Worm (Caenorhabditis elegans) whole organism, young adult: ENCODE data around the gene nspg-9.

Experiments used
- B0261.1 ChIP-seq: sonication (generic microtip); optimal IDR thresholded peaks from 2 replicates; lab custom pipeline; 2016; ENCODE audit warnings: mild to moderate bottlenecking, missing genetic modification characterization, moderate library complexity, missing compliant biosample characterization
- T07F8.4 ChIP-seq: sonication (generic microtip); optimal IDR thresholded peaks from 2 replicates; lab custom pipeline; 2016; ENCODE audit warnings: mild to moderate bottlenecking, missing genetic modification characterization, moderate library complexity, missing compliant biosample characterization
- Y67H2A.10 ChIP-seq: fragments of 200-800 bp; sonication (Bioruptor generic); conservative IDR thresholded peaks from 2 replicates; pipeline ENCODE4 v1.3.6; 2022; ENCODE audit warnings: missing genetic modification reagents, missing genetic modification characterization, missing compliant biosample characterization
- Y95B8A.8 ChIP-seq: fragments of 200-800 bp; sonication (Bioruptor generic); IDR thresholded peaks from 2 replicates; pipeline ENCODE4 v1.3.6; 2022; ENCODE audit warnings: missing genetic modification reagents, missing genetic modification characterization, missing compliant biosample characterization
- atf-7 ChIP-seq: sonication (generic microtip); optimal IDR thresholded peaks from 2 replicates; lab custom pipeline; 2017; ENCODE audit warnings: mild to moderate bottlenecking, missing genetic modification characterization, missing compliant biosample characterization
- attf-6 ChIP-seq: fragments of 200-800 bp; sonication (Bioruptor generic); IDR thresholded peaks from 2 replicates; pipeline ENCODE4 v1.3.6; 2022; ENCODE audit warnings: missing genetic modification reagents, missing genetic modification characterization, missing compliant biosample characterization
- bed-1 ChIP-seq: fragments of 200-800 bp; sonication (Bioruptor generic); IDR thresholded peaks from 2 replicates; pipeline ENCODE4 v1.3.6; 2022; ENCODE audit warnings: missing genetic modification reagents, missing genetic modification characterization, missing compliant biosample characterization
- bed-2 ChIP-seq: fragments of 200-800 bp; sonication (Bioruptor generic); IDR thresholded peaks from 2 replicates; pipeline ENCODE4 v1.3.6; 2022; ENCODE audit warnings: missing genetic modification reagents, missing genetic modification characterization, missing compliant biosample characterization
- ceh-40 ChIP-seq: fragments of 200-800 bp; sonication (Bioruptor generic); IDR thresholded peaks from 2 replicates; pipeline ENCODE4 v1.3.6; 2022; ENCODE audit warnings: missing genetic modification characterization, missing compliant biosample characterization
- dox-1 ChIP-seq: fragments of 200-800 bp; sonication (Bioruptor generic); IDR thresholded peaks from 2 replicates; pipeline ENCODE4 v1.3.6; 2022; ENCODE audit warnings: missing genetic modification reagents, missing genetic modification characterization, missing compliant biosample characterization
- fkh-3 ChIP-seq: sonication (generic microtip); optimal IDR thresholded peaks from 2 replicates; lab custom pipeline; 2016; ENCODE audit warnings: mild to moderate bottlenecking, missing genetic modification characterization, missing compliant biosample characterization
- hlh-26 ChIP-seq: fragments of 200-800 bp; sonication (Bioruptor generic); conservative IDR thresholded peaks from 2 replicates; pipeline ENCODE4 v1.3.6; 2022; ENCODE audit warnings: missing genetic modification reagents, missing genetic modification characterization, missing compliant biosample characterization
- hmg-1.2 ChIP-seq: fragments of 200-800 bp; sonication (Bioruptor generic); IDR thresholded peaks from 2 replicates; pipeline ENCODE4 v1.3.6; 2022; ENCODE audit warnings: missing genetic modification reagents, missing genetic modification characterization, missing compliant biosample characterization
- hsf-1 ChIP-seq: fragments of 200-800 bp; sonication (Bioruptor generic); IDR thresholded peaks from 2 replicates; pipeline ENCODE4 v1.3.6; 2022; ENCODE audit warnings: missing genetic modification reagents, missing genetic modification characterization, missing compliant biosample characterization
- let-607 ChIP-seq, 2 experiments: fragments of 200-800 bp in 1 of 2; sonication (Bioruptor generic) in 1 of 2; sonication (generic microtip) in 1 of 2; optimal IDR thresholded peaks; 2 replicates each; lab custom pipeline; 2016 to 2018; ENCODE audit warnings: mild to moderate bottlenecking in 2 of 2, missing compliant biosample characterization in 2 of 2, missing genetic modification characterization in 2 of 2, moderate library complexity in 2 of 2, missing genotype in 1 of 2
- lin-40 ChIP-seq: sonication (generic microtip); optimal IDR thresholded peaks from 2 replicates; lab custom pipeline; 2016; ENCODE audit warnings: missing genetic modification characterization, mild to moderate bottlenecking, missing compliant biosample characterization, missing genotype, missing genetic modification reagents
- lin-54 ChIP-seq: fragments of 200-800 bp; sonication (Bioruptor generic); optimal IDR thresholded peaks from 2 replicates; lab custom pipeline; 2018; ENCODE audit warnings: mild to moderate bottlenecking, missing genetic modification characterization, missing compliant biosample characterization
- lir-1 ChIP-seq: fragments of 200-800 bp; sonication (Bioruptor generic); conservative IDR thresholded peaks from 2 replicates; pipeline ENCODE4 v1.3.6; 2022; ENCODE audit warnings: missing genetic modification reagents, missing genetic modification characterization, missing compliant biosample characterization
- madf-10 ChIP-seq: sonication (generic microtip); optimal IDR thresholded peaks from 2 replicates; lab custom pipeline; 2016; ENCODE audit warnings: mild to moderate bottlenecking, missing genetic modification characterization, missing compliant biosample characterization
- madf-8 ChIP-seq: fragments of 200-800 bp; sonication (Bioruptor generic); conservative IDR thresholded peaks from 2 replicates; pipeline ENCODE4 v1.3.6; 2022; ENCODE audit warnings: missing genetic modification reagents, missing genetic modification characterization, missing compliant biosample characterization
- mcd-1 ChIP-seq: fragments of 200-800 bp; sonication (Bioruptor generic); IDR thresholded peaks from 2 replicates; pipeline ENCODE4 v1.3.6; 2022; ENCODE audit warnings: missing genetic modification reagents, missing genetic modification characterization, missing compliant biosample characterization
- nhr-179 ChIP-seq: sonication (generic microtip); optimal IDR thresholded peaks from 2 replicates; lab custom pipeline; 2016; ENCODE audit warnings: mild to moderate bottlenecking, missing genetic modification characterization, missing compliant biosample characterization
- nhr-80 ChIP-seq: sonication (generic microtip); optimal IDR thresholded peaks from 2 replicates; lab custom pipeline; 2016; ENCODE audit warnings: missing genetic modification characterization, missing compliant biosample characterization
- rec-8 ChIP-seq, 2 experiments: sonication (generic microtip); optimal IDR thresholded peaks; 2 replicates each; lab custom pipeline; 2016; ENCODE audit warnings: mild to moderate bottlenecking in 2 of 2, missing genetic modification characterization in 2 of 2, missing genetic modification reagents in 2 of 2, missing genotype in 2 of 2, missing biosample characterization in 1 of 2, missing compliant biosample characterization in 1 of 2, moderate library complexity in 1 of 2
- repo-1 ChIP-seq: sonication (generic microtip); optimal IDR thresholded peaks from 2 replicates; lab custom pipeline; 2017; ENCODE audit warnings: mild to moderate bottlenecking, missing genetic modification characterization, missing compliant biosample characterization
- sea-2 ChIP-seq: fragments of 200-800 bp; sonication (Bioruptor generic); IDR thresholded peaks from 2 replicates; pipeline ENCODE4 v1.3.6; 2022; ENCODE audit warnings: missing genetic modification characterization, missing compliant biosample characterization
- snpc-1.1 ChIP-seq: sonication (generic microtip); optimal IDR thresholded peaks from 2 replicates; lab custom pipeline; 2017; ENCODE audit warnings: missing genetic modification characterization, mild to moderate bottlenecking, missing compliant biosample characterization, antibody characterized with exemption, moderate library complexity, missing genotype, missing genetic modification reagents; ENCODE audit not compliant: insufficient read depth
- snpc-4 ChIP-seq, 5 experiments: fragments of 150-350 bp in 1 of 5; sonication (generic microtip) in 4 of 5; optimal IDR thresholded peaks; 2 replicates each; lab custom pipeline; 2014 to 2018; ENCODE audit warnings: missing genetic modification characterization in 5 of 5, missing biosample characterization in 3 of 5, antibody characterized with exemption in 2 of 5, mild to moderate bottlenecking in 2 of 5, missing compliant biosample characterization in 2 of 5, missing genotype in 2 of 5, moderate library complexity in 2 of 5, missing genetic modification reagents in 1 of 5
- tbp1 ChIP-seq: fragments of 200-800 bp; sonication (Bioruptor generic); optimal IDR thresholded peaks from 2 replicates; lab custom pipeline; 2018; ENCODE audit warnings: mild to moderate bottlenecking, missing genetic modification characterization, missing compliant biosample characterization
- tlf-1 ChIP-seq: fragments of 200-800 bp; sonication (Bioruptor generic); optimal IDR thresholded peaks from 2 replicates; lab custom pipeline; 2018; ENCODE audit warnings: mild to moderate bottlenecking, missing genetic modification characterization, missing compliant biosample characterization
- unc-130 ChIP-seq: sonication (generic microtip); optimal IDR thresholded peaks from 2 replicates; lab custom pipeline; 2016; ENCODE audit warnings: missing genetic modification reagents, missing genetic modification characterization, missing compliant biosample characterization
- unc-62 ChIP-seq: fragments of 150-350 bp; optimal IDR thresholded peaks from 2 replicates; lab custom pipeline; 2014; ENCODE audit warnings: missing biosample characterization, missing genetic modification reagents, missing genetic modification characterization
- ztf-22 ChIP-seq: fragments of 200-800 bp; sonication (Bioruptor generic); optimal IDR thresholded peaks from 2 replicates; lab custom pipeline; 2018; ENCODE audit warnings: mild to moderate bottlenecking, missing genetic modification characterization, moderate library complexity, missing compliant biosample characterization
- ztf-3 ChIP-seq: fragments of 200-800 bp; sonication (Bioruptor generic); optimal IDR thresholded peaks from 2 replicates; lab custom pipeline; 2018; ENCODE audit warnings: mild to moderate bottlenecking, missing genetic modification characterization, missing compliant biosample characterization

The nspg-9 gene

ce11 chrIV:14456667-14457066 is at the start of gene nspg-9:
Gene nspg-9, plus strand, starts transcription at chrIV:14456900.
- TF ChIP-seq bed-2 (no peak), snpc-4 (GFP tag; optimal IDR thresholded peaks at IDR 0.05; lab: Kevin White, UChicago) (no peak), snpc-4 (tag; optimal IDR thresholded peaks at IDR 0.05; lab: Kevin White, UChicago) (peak in 2 of 4 experiments; percentile 21 to 22), let-607 (tag; optimal IDR thresholded peaks at IDR 0.05; lab: Kevin White, UChicago) (peak in 1 of 2 experiments; percentile 65), mcd-1 (GFP tag; lab: Robert Waterston, UW) (no peak), lir-1 (no peak), nhr-80 (peak; percentile 83), dox-1 (peak; percentile 70)

- TF ChIP-seq attf-6 (GFP tag; lab: Robert Waterston, UW) (peak; percentile 71; the same call in 1 of the 2 replicates), repo-1 (tag; lab: Kevin White, UChicago) (no peak)
- TF ChIP-seq, all 124 proteins: peak for 1
Measured at ce11 chrIV:14408569-14408968, 48.1 kb upstream of the nspg-9 start.

- no peak for TF ChIP-seq nhr-80
- no peak for TF ChIP-seq ceh-40 (GFP tag; lab: Robert Waterston, UW)
- no peak for TF ChIP-seq T07F8.4
- TF ChIP-seq snpc-4 (GFP tag; optimal IDR thresholded peaks at IDR 0.05; lab: Kevin White, UChicago): no peak
- peak in 1 of 4 experiments; percentile 18 for TF ChIP-seq snpc-4 (tag; optimal IDR thresholded peaks at IDR 0.05; lab: Kevin White, UChicago)
- TF ChIP-seq rec-8 (tag; optimal IDR thresholded peaks at IDR 0.05; lab: Kevin White, UChicago): no peak
Measured at ce11 chrIV:14412655-14413054, 44.0 kb upstream of the nspg-9 start, which contains the start of gene xdh-1. Gene xdh-1, minus strand, starts transcription at chrIV:14412894.

- TF ChIP-seq unc-62 (GFP tag; lab: Kevin White, UChicago) (peak; percentile 48), unc-130 (GFP tag; lab: Kevin White, UChicago) (no peak), let-607 (tag; optimal IDR thresholded peaks at IDR 0.05; lab: Kevin White, UChicago) (peak in 1 of 2 experiments; percentile 50), nhr-80 (peak; percentile 68)
Measured at ce11 chrIV:14413386-14413785, 43.3 kb upstream of the nspg-9 start.

- TF ChIP-seq ztf-3 (GFP tag; lab: Kevin White, UChicago): no peak
- peak; percentile 2 for TF ChIP-seq tlf-1 (GFP tag; lab: Kevin White, UChicago)
- no peak for TF ChIP-seq madf-8 (GFP tag; lab: Robert Waterston, UW)
- peak; percentile 14 for TF ChIP-seq atf-7 (tag; lab: Kevin White, UChicago)
- no peak for TF ChIP-seq bed-1 (GFP tag; lab: Robert Waterston, UW)
- TF ChIP-seq sea-2: no peak
- TF ChIP-seq unc-62 (GFP tag; lab: Kevin White, UChicago): no peak
- TF ChIP-seq hmg-1.2 (GFP tag; lab: Robert Waterston, UW): peak; percentile 90
- peak in 1 of 2 experiments; percentile 61 for TF ChIP-seq let-607 (tag; optimal IDR thresholded peaks at IDR 0.05; lab: Kevin White, UChicago)
- peak; percentile 6 for TF ChIP-seq ztf-22 (GFP tag; lab: Kevin White, UChicago)
- TF ChIP-seq T07F8.4: no peak
- no peak for TF ChIP-seq hlh-26 (GFP tag; lab: Robert Waterston, UW)
- peak; percentile 8 for TF ChIP-seq lin-54
- TF ChIP-seq tbp1: peak; percentile 27
- no peak for TF ChIP-seq Y67H2A.10 (GFP tag; lab: Robert Waterston, UW)
- no peak for TF ChIP-seq hsf-1 (GFP tag; lab: Robert Waterston, UW)
- TF ChIP-seq lin-40 (tag; lab: Kevin White, UChicago): peak; percentile 34
- no peak for TF ChIP-seq Y95B8A.8 (GFP tag; lab: Robert Waterston, UW)
- peak; percentile 86 for TF ChIP-seq nhr-80
- peak; percentile 28 for TF ChIP-seq madf-10
- TF ChIP-seq fkh-3 (tag; lab: Kevin White, UChicago): no peak
- no peak for TF ChIP-seq snpc-1.1 (tag; lab: Kevin White, UChicago)
- no peak for TF ChIP-seq B0261.1
- no peak for TF ChIP-seq nhr-179
Measured at ce11 chrIV:14414200-14414599, 42.5 kb upstream of the nspg-9 start.
